Fruit fly (Drosophila melanogaster): Measurements from ENCODE around the gene CG42542.

The CG42542 gene

DNA sequence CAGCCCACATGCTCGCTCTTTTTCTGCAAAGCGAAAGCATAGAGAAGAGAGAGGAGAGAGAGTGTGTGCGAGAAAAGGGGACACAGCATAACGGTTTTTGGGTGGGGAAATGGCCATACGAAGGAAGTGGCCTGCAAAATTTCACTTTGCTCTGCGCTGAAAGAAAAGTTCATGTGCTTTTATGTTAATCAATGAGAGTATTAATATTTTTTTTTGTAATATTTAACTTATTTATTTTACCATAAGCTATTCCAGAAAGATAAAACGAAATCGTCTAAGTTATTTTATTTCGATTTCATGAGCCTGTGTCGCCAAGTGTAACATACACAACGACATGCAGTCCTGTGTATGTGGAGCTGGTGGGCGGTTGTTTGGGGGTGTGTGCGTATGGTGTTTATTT, 54.1 kb downstream of the CG42542 start (continued):
- TF ChIP-seq Sox15 (GFP tag; optimal IDR thresholded peaks at IDR 0.05) = no peak
- TF ChIP-seq CG10669 (GFP tag; optimal IDR thresholded peaks at IDR 0.05) = no peak
- TF ChIP-seq acj6 (GFP tag; optimal IDR thresholded peaks at IDR 0.05) = peak; percentile 49
- TF ChIP-seq CG11762 (GFP tag; optimal IDR thresholded peaks at IDR 0.05; ENCODE audit: insufficient read depth) = no peak
- peak; percentile 45 for TF ChIP-seq Smox (GFP tag; optimal IDR thresholded peaks at IDR 0.05)
- TF ChIP-seq Ets21C (GFP tag; optimal IDR thresholded peaks at IDR 0.05) = no peak
- peak; percentile 30 for TF ChIP-seq cyc (GFP tag; optimal IDR thresholded peaks at IDR 0.05)
- no peak for TF ChIP-seq CG8319 (GFP tag; optimal IDR thresholded peaks at IDR 0.05)
- TF ChIP-seq Ets96B (tag; optimal IDR thresholded peaks at IDR 0.05) = no peak
- no peak for TF ChIP-seq Sox102F (GFP tag; optimal IDR thresholded peaks at IDR 0.05)
- TF ChIP-seq Blimp-1 (GFP tag; optimal IDR thresholded peaks at IDR 0.05) = no peak
- TF ChIP-seq Hr39 (GFP tag; optimal IDR thresholded peaks at IDR 0.05) = peak; percentile 21
